Fruit fly (Drosophila melanogaster) whole organism, embryonic: ENCODE data around the gene GluRIIE.

Experiments
- C15 ChIP-seq: fragments of 200-800 bp; sonication (Bioruptor generic); IDR thresholded peaks from 3 replicates; pipeline ENCODE4 v1.3.6; 2022; ENCODE audit warnings: missing biosample characterization, missing genetic modification characterization
- CG10565 ChIP-seq: fragments of 200-800 bp; sonication (Bioruptor generic); optimal IDR thresholded peaks from 3 replicates; lab custom pipeline; 2016; ENCODE audit warnings: missing biosample characterization, mild to moderate bottlenecking, missing genetic modification characterization
- CG10979 ChIP-seq: fragments of 200-800 bp; sonication (Bioruptor generic); optimal IDR thresholded peaks from 2 replicates; lab custom pipeline; 2018; ENCODE audit warnings: missing biosample characterization, mild to moderate bottlenecking, missing genetic modification characterization, moderate library complexity
- CG1233 ChIP-seq: fragments of 200-800 bp; sonication (Bioruptor generic); optimal IDR thresholded peaks from 4 replicates; lab custom pipeline; 2018; ENCODE audit warnings: missing biosample characterization, mild to moderate bottlenecking, missing genetic modification characterization
- CG13287 ChIP-seq: fragments of 200-800 bp; sonication (Bioruptor generic); IDR thresholded peaks from 2 replicates; pipeline ENCODE4 v1.3.6; 2022; ENCODE audit warnings: missing biosample characterization, missing genetic modification characterization; ENCODE audit not compliant: partially characterized antibody
- CG14014 ChIP-seq: fragments of 200-800 bp; sonication (Bioruptor generic); IDR thresholded peaks from 2 replicates; pipeline ENCODE4 v1.3.6; 2022; ENCODE audit warnings: missing biosample characterization, missing genetic modification characterization
- CG14710 ChIP-seq: fragments of 200-800 bp; sonication (Bioruptor generic); optimal IDR thresholded peaks from 3 replicates; lab custom pipeline; 2019; ENCODE audit warnings: missing biosample characterization, mild to moderate bottlenecking, missing genetic modification characterization, moderate library complexity
- CG1603 ChIP-seq: fragments of 200-800 bp; sonication (Bioruptor generic); optimal IDR thresholded peaks from 2 replicates; lab custom pipeline; 2019; ENCODE audit warnings: missing biosample characterization, mild to moderate bottlenecking, missing genetic modification characterization, moderate library complexity
- CG1832 ChIP-seq: fragments of 200-800 bp; sonication (Bioruptor generic); optimal IDR thresholded peaks from 2 replicates; lab custom pipeline; 2017; ENCODE audit warnings: missing biosample characterization, mild to moderate bottlenecking, missing genetic modification characterization, inconsistent platforms
- CG18764 ChIP-seq: fragments of 200-800 bp; sonication (Bioruptor generic); optimal IDR thresholded peaks from 3 replicates; lab custom pipeline; 2016; ENCODE audit warnings: missing biosample characterization, missing genetic modification characterization
- CG2875 ChIP-seq: fragments of 200-800 bp; sonication (Bioruptor generic); optimal IDR thresholded peaks from 2 replicates; lab custom pipeline; 2017; ENCODE audit warnings: missing biosample characterization, mild to moderate bottlenecking, missing genetic modification characterization, missing genetic modification reagents
- CG31365 ChIP-seq: fragments of 200-800 bp; sonication (Bioruptor generic); optimal IDR thresholded peaks from 2 replicates; lab custom pipeline; 2018; ENCODE audit warnings: missing biosample characterization, mild to moderate bottlenecking, missing genetic modification characterization
- CG3726 ChIP-seq: fragments of 200-800 bp; sonication (Bioruptor generic); IDR thresholded peaks from 3 replicates; pipeline ENCODE4, ENCODE4 v1.3.6; 2022; ENCODE audit warnings: missing biosample characterization, missing genetic modification characterization
- CG3838 ChIP-seq: fragments of 200-800 bp; sonication (Bioruptor generic); optimal IDR thresholded peaks from 3 replicates; lab custom pipeline; 2016; ENCODE audit warnings: missing biosample characterization, missing genetic modification characterization
- CG3995 ChIP-seq: fragments of 200-800 bp; sonication (Bioruptor generic); optimal IDR thresholded peaks from 3 replicates; lab custom pipeline; 2016; ENCODE audit warnings: missing biosample characterization, missing genetic modification characterization
- CG7556 ChIP-seq: fragments of 200-800 bp; sonication (Bioruptor generic); optimal IDR thresholded peaks from 2 replicates; lab custom pipeline; 2017; ENCODE audit warnings: missing biosample characterization, mild to moderate bottlenecking, missing genetic modification characterization
- CG7963 ChIP-seq: fragments of 200-800 bp; sonication (Bioruptor generic); IDR thresholded peaks from 3 replicates; pipeline ENCODE4 v1.3.6; 2022; ENCODE audit warnings: missing biosample characterization, missing genetic modification characterization; ENCODE audit not compliant: partially characterized antibody
- CG9727 ChIP-seq: fragments of 200-800 bp; sonication (Bioruptor generic); optimal IDR thresholded peaks from 3 replicates; lab custom pipeline; 2017; ENCODE audit warnings: missing biosample characterization, mild to moderate bottlenecking, missing genetic modification characterization
- CG9932 ChIP-seq: fragments of 200-800 bp; sonication (Bioruptor generic); IDR thresholded peaks from 2 replicates; pipeline ENCODE4 v1.3.6; 2022; ENCODE audit warnings: missing biosample characterization, missing genetic modification characterization
- D19A ChIP-seq: fragments of 200-800 bp; optimal IDR thresholded peaks from 3 replicates; lab custom pipeline; 2019; ENCODE audit warnings: missing biosample characterization, mild to moderate bottlenecking, missing genetic modification characterization, moderate library complexity
- Dref ChIP-seq: fragments of 200-800 bp; sonication (Bioruptor generic); IDR thresholded peaks from 2 replicates; pipeline ENCODE4 v1.3.6; 2022; ENCODE audit warnings: missing biosample characterization, missing genetic modification characterization
- Drgx ChIP-seq: fragments of 200-800 bp; sonication (Bioruptor generic); IDR thresholded peaks from 2 replicates; pipeline ENCODE4 v1.3.6; 2022; ENCODE audit warnings: missing biosample characterization, missing genetic modification characterization
- HLH4C ChIP-seq: fragments of 200-800 bp; sonication (Bioruptor generic); IDR thresholded peaks from 3 replicates; pipeline ENCODE4 v1.3.6; 2022; ENCODE audit warnings: missing biosample characterization, missing genetic modification characterization; ENCODE audit not compliant: partially characterized antibody
- Hr3 ChIP-seq: fragments of 200-800 bp; sonication (Bioruptor generic); optimal IDR thresholded peaks from 3 replicates; lab custom pipeline; 2016; ENCODE audit warnings: missing biosample characterization, missing genetic modification characterization
- Hr39 ChIP-seq: fragments of >200 bp; optimal IDR thresholded peaks from 2 replicates; lab custom pipeline; 2017
- MBD-R2 ChIP-seq: fragments of 200-800 bp; sonication (Bioruptor generic); IDR thresholded peaks from 2 replicates; pipeline ENCODE4 v1.3.6; 2022; ENCODE audit warnings: missing biosample characterization, missing genetic modification characterization
- NFAT ChIP-seq: fragments of 200-800 bp; sonication (Bioruptor generic); IDR thresholded peaks from 2 replicates; pipeline ENCODE4 v1.3.6; 2022; ENCODE audit warnings: missing biosample characterization, missing genetic modification characterization
- Sin3A ChIP-seq: fragments of >200 bp; optimal IDR thresholded peaks from 2 replicates; lab custom pipeline; 2018
- Xbp1 ChIP-seq: fragments of 200-800 bp; sonication (Bioruptor generic); optimal IDR thresholded peaks from 3 replicates; lab custom pipeline; 2016; ENCODE audit warnings: missing biosample characterization, mild to moderate bottlenecking, missing genetic modification characterization
- Xrp1 ChIP-seq: fragments of 200-800 bp; sonication (Bioruptor generic); IDR thresholded peaks from 2 replicates; pipeline ENCODE4 v1.3.6; 2022; ENCODE audit warnings: missing biosample characterization, missing genetic modification characterization
- ash1 ChIP-seq: fragments of 200-800 bp; sonication (Bioruptor generic); optimal IDR thresholded peaks from 2 replicates; lab custom pipeline; 2018; ENCODE audit warnings: missing biosample characterization, mild to moderate bottlenecking, missing genetic modification characterization
- bbx ChIP-seq: fragments of 200-800 bp; sonication (Bioruptor generic); IDR thresholded peaks from 2 replicates; pipeline ENCODE4 v1.3.6; 2022; ENCODE audit warnings: missing biosample characterization, missing genetic modification characterization; ENCODE audit not compliant: partially characterized antibody
- bcd ChIP-seq: fragments of 200-800 bp; sonication (Bioruptor generic); optimal IDR thresholded peaks from 2 replicates; lab custom pipeline; 2017; ENCODE audit warnings: missing biosample characterization, mild to moderate bottlenecking, missing genetic modification characterization
- bowl ChIP-seq: fragments of 200-800 bp; sonication (Bioruptor generic); IDR thresholded peaks from 2 replicates; pipeline ENCODE4 v1.3.6; 2022; ENCODE audit warnings: missing biosample characterization, missing genetic modification characterization
- dimm ChIP-seq: fragments of 200-800 bp; sonication (Bioruptor generic); IDR thresholded peaks from 2 replicates; pipeline ENCODE4 v1.3.6; 2022; ENCODE audit warnings: missing biosample characterization, missing genetic modification characterization
- dmrt99B ChIP-seq: fragments of 200-800 bp; sonication (Bioruptor generic); optimal IDR thresholded peaks from 2 replicates; lab custom pipeline; 2018; ENCODE audit warnings: missing biosample characterization, mild to moderate bottlenecking, missing genetic modification characterization, moderate library complexity
- gcm ChIP-seq: fragments of 200-800 bp; sonication (Bioruptor generic); optimal IDR thresholded peaks from 2 replicates; lab custom pipeline; 2019; ENCODE audit warnings: missing biosample characterization, mild to moderate bottlenecking, missing genetic modification characterization, moderate library complexity
- hkb ChIP-seq, 2 experiments: fragments of 200-800 bp in 1 of 2; fragments of >200 bp in 1 of 2; sonication (Bioruptor generic) in 1 of 2; IDR thresholded peaks in 1 of 2; optimal IDR thresholded peaks in 1 of 2; 2 replicates each; pipeline versions ENCODE4 v1.3.6 to Lab custom; 2017 to 2022; ENCODE audit warnings: missing biosample characterization in 1 of 2, missing genetic modification characterization in 1 of 2
- nau ChIP-seq: fragments of 200-800 bp; sonication (Bioruptor generic); optimal IDR thresholded peaks from 3 replicates; lab custom pipeline; 2017; ENCODE audit warnings: missing biosample characterization, mild to moderate bottlenecking, missing genetic modification characterization, missing genetic modification reagents
- odd ChIP-seq: fragments of 200-800 bp; sonication (Bioruptor generic); optimal IDR thresholded peaks from 2 replicates; lab custom pipeline; 2017; ENCODE audit warnings: missing biosample characterization, mild to moderate bottlenecking, missing genetic modification characterization
- psq ChIP-seq: fragments of 200-800 bp; sonication (Bioruptor generic); optimal IDR thresholded peaks from 2 replicates; lab custom pipeline; 2017; ENCODE audit warnings: missing biosample characterization, missing genetic modification characterization
- pzg ChIP-seq: fragments of 200-800 bp; sonication (Bioruptor generic); optimal IDR thresholded peaks from 3 replicates; lab custom pipeline; 2018; ENCODE audit warnings: missing biosample characterization, mild to moderate bottlenecking, missing genetic modification characterization, moderate library complexity
- ranshi ChIP-seq: fragments of 200-800 bp; sonication (Bioruptor generic); IDR thresholded peaks from 2 replicates; pipeline ENCODE4 v1.3.6; 2022; ENCODE audit warnings: missing biosample characterization, missing genetic modification characterization
- run ChIP-seq: fragments of 200-800 bp; sonication (Bioruptor generic); optimal IDR thresholded peaks from 3 replicates; lab custom pipeline; 2018; ENCODE audit warnings: missing biosample characterization, mild to moderate bottlenecking, missing genetic modification characterization
- slou ChIP-seq: fragments of 200-800 bp; sonication (Bioruptor generic); optimal IDR thresholded peaks from 3 replicates; lab custom pipeline; 2016; ENCODE audit warnings: missing biosample characterization, missing genetic modification characterization
- ssp ChIP-seq: fragments of 200-800 bp; sonication (Bioruptor generic); IDR thresholded peaks from 2 replicates; pipeline ENCODE4 v1.3.6; 2022; ENCODE audit warnings: missing biosample characterization, missing genetic modification characterization
- tna ChIP-seq: fragments of 200-800 bp; sonication (Bioruptor generic); IDR thresholded peaks from 2 replicates; pipeline ENCODE4 v1.3.6; 2022; ENCODE audit warnings: missing biosample characterization, missing genetic modification characterization; ENCODE audit not compliant: partially characterized antibody
- tup ChIP-seq: fragments of 200-800 bp; sonication (Bioruptor generic); optimal IDR thresholded peaks from 2 replicates; lab custom pipeline; 2016; ENCODE audit warnings: missing biosample characterization, mild to moderate bottlenecking, missing genetic modification characterization, moderate library complexity
- vvl ChIP-seq: fragments of 200-800 bp; sonication (Bioruptor generic); IDR thresholded peaks from 2 replicates; pipeline ENCODE4 v1.3.6; 2022; ENCODE audit warnings: missing biosample characterization, missing genetic modification characterization

The GluRIIE gene

dm6 chr3R:20634674-20635594 is 13.6 kb downstream of the GluRIIE start, which contains the start of the genes Pi3K92E and Lrrk (continued):
- TF ChIP-seq CG9932 (GFP tag; lab: Robert Waterston, UW) (peak; percentile 55; the same call in 1 of the 2 replicates), Dref (GFP tag; lab: Robert Waterston, UW) (peak; percentile 81), run (tag; lab: Kevin White, UChicago) (no peak), NFAT (peak; percentile 40; the same call in 1 of the 2 replicates), gcm (no peak), dmrt99B (no peak), dimm (GFP tag; lab: Robert Waterston, UW) (no peak), Sin3A (lab: Kevin White, UChicago) (peak; percentile 35), CG1832 (no peak), bowl (GFP tag; lab: Robert Waterston, UW) (no peak), tup (GFP tag; lab: Kevin White, UChicago) (no peak), odd (no peak), ash1 (no peak), CG1233 (GFP tag; lab: Kevin White, UChicago) (peak; percentile 39), Hr39 (lab: Kevin White, UChicago) (no peak), CG3726 (GFP tag; lab: Robert Waterston, UW) (no peak), HLH4C (GFP tag; lab: Robert Waterston, UW) (peak; percentile 91), CG7556 (GFP tag; lab: Kevin White, UChicago) (no peak), ranshi (GFP tag; lab: Robert Waterston, UW) (no peak), CG1603 (tag; lab: Kevin White, UChicago) (peak; percentile 14), CG7963 (GFP tag; lab: Robert Waterston, UW) (peak; percentile 80), CG2875 (GFP tag; lab: Kevin White, UChicago) (no peak), CG18764 (GFP tag; lab: Kevin White, UChicago) (no peak), tna (GFP tag; lab: Robert Waterston, UW) (peak; percentile 55; the same call in 1 of the 2 replicates), CG3838 (GFP tag; lab: Kevin White, UChicago) (no peak), psq (GFP tag; lab: Kevin White, UChicago) (no peak), slou (GFP tag; lab: Kevin White, UChicago) (no peak), Xbp1 (no peak), CG13287 (GFP tag; lab: Robert Waterston, UW) (peak; percentile 79), pzg (GFP tag; lab: Kevin White, UChicago) (peak; percentile 53), vvl (no peak; the same call in 1 of the 2 replicates), CG10979 (tag; lab: Kevin White, UChicago) (no peak), bcd (GFP tag; lab: Kevin White, UChicago) (no peak), hkb (optimal IDR thresholded peaks at IDR 0.05; lab: Kevin White, UChicago) (no peak), hkb (GFP tag; IDR thresholded peaks at IDR 0.05; lab: Robert Waterston, UW) (0 out of 2 replicates have a peak, but pooled peaks have one; percentile 5), CG14014 (GFP tag; lab: Robert Waterston, UW) (no peak), CG14710 (tag; lab: Kevin White, UChicago) (peak; percentile 29), CG9727 (GFP tag; lab: Kevin White, UChicago) (no peak), CG10565 (GFP tag; lab: Kevin White, UChicago) (no peak), MBD-R2 (GFP tag; lab: Robert Waterston, UW) (0 out of 2 replicates have a peak, but pooled peaks have one; percentile 5), nau (GFP tag; lab: Kevin White, UChicago) (no peak), Hr3 (no peak), Drgx (GFP tag; lab: Robert Waterston, UW) (no peak), Xrp1 (GFP tag; lab: Robert Waterston, UW) (no peak), CG3995 (GFP tag; lab: Kevin White, UChicago) (peak; percentile 97), C15 (GFP tag; lab: Robert Waterston, UW) (no peak), CG31365 (tag; lab: Kevin White, UChicago) (peak; percentile 71), bbx (GFP tag; lab: Robert Waterston, UW) (peak; percentile 77), ssp (GFP tag; lab: Robert Waterston, UW) (no peak), D19A (no peak)
